Worm (Caenorhabditis elegans): Measurements from ENCODE around the gene F23A7.8.

DNA sequence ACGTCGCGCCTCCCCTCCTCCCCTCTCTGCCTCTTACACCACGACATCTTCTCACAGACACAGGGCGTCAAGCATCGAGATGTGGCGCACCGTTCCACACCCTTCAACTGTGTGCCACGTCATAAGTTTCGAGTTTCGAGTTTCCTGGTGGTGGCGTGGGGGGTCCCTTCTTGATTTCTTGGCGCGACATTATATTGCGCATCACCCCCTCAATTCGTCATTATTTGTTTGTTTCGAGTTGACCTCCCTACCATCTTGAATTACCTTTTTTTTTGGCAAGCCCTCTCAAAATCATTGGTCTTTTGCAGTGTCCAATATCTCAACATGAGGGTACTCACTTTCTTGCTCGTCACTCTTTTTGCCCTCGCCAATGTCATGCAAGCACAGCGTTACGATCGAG, 29.1 kb upstream of the F23A7.8 start, which contains the start of gene nlp-67:
- no peak for TF ChIP-seq unc-55 (GFP tag; optimal IDR thresholded peaks at IDR 0.05)
- TF ChIP-seq C38D4.7 (GFP tag; optimal IDR thresholded peaks at IDR 0.05) = no peak
- no peak for TF ChIP-seq mec-3 (tag; optimal IDR thresholded peaks at IDR 0.05; ENCODE audit: borderline replicate concordance)
- no peak for TF ChIP-seq pha-4 (tag; optimal IDR thresholded peaks at IDR 0.05)
- TF ChIP-seq nhr-11 (tag; optimal IDR thresholded peaks at IDR 0.05) = no peak
- no peak for TF ChIP-seq pax-1 (tag; optimal IDR thresholded peaks at IDR 0.05)

Measured in whole organism, late embryonic.